Worm (Caenorhabditis elegans): Measurements from ENCODE around the gene R10E4.7.

Gene R10E4.7

ce11 chrIII:4294153-4294862 is at the start of gene R10E4.7, which contains the start of gene nth-1:
Gene R10E4.7, plus strand, starts transcription at chrIII:4294812.
Gene nth-1, minus strand, starts transcription at chrIII:4294253.
- TF ChIP-seq T23F11.4 (GFP tag; optimal IDR thresholded peaks at IDR 0.05) (no peak), tbx-7 (tag; optimal IDR thresholded peaks at IDR 0.05) (no peak), ceh-24 (tag; optimal IDR thresholded peaks at IDR 0.05) (no peak), pha-4 (tag; optimal IDR thresholded peaks at IDR 0.05) (no peak), pag-3 (tag; optimal IDR thresholded peaks at IDR 0.05; ENCODE audit: borderline replicate concordance) (no peak), ceh-31 (tag; optimal IDR thresholded peaks at IDR 0.05) (no peak), fax-1 (tag; optimal IDR thresholded peaks at IDR 0.05) (no peak), elt-4 (tag; optimal IDR thresholded peaks at IDR 0.05) (no peak), mec-3 (tag; optimal IDR thresholded peaks at IDR 0.05; ENCODE audit: borderline replicate concordance) (no peak)

- TF ChIP-seq ceh-18 (tag; optimal IDR thresholded peaks at IDR 0.05) (no peak), hlh-8 (tag; optimal IDR thresholded peaks at IDR 0.05) (no peak), che-1 (tag; optimal IDR thresholded peaks at IDR 0.05) (no peak), rnt-1 (tag; optimal IDR thresholded peaks at IDR 0.05) (no peak), pag-3 (tag; optimal IDR thresholded peaks at IDR 0.05; ENCODE audit: borderline replicate concordance) (no peak), mec-3 (tag; optimal IDR thresholded peaks at IDR 0.05; ENCODE audit: borderline replicate concordance) (no peak), ceh-31 (tag; optimal IDR thresholded peaks at IDR 0.05) (no peak), Y22D7AL.16 (tag; optimal IDR thresholded peaks at IDR 0.05) (no peak), ceh-48 (tag; optimal IDR thresholded peaks at IDR 0.05) (no peak), elt-2 (tag; optimal IDR thresholded peaks at IDR 0.05) (no peak), ama-1 (optimal IDR thresholded peaks at IDR 0.05) (no peak), ztf-16 (tag; optimal IDR thresholded peaks at IDR 0.05) (no peak), tbx-2 (tag; optimal IDR thresholded peaks at IDR 0.05) (no peak), ceh-9 (tag; optimal IDR thresholded peaks at IDR 0.05) (no peak), nhr-232 (tag; optimal IDR thresholded peaks at IDR 0.05) (no peak)
Measured at ce11 chrIII:4247571-4247970, 47.0 kb upstream of the R10E4.7 start, which contains the start of gene Y44F5A.1. Gene Y44F5A.1, minus strand, starts transcription at chrIII:4247671.

ce11 chrIII:4257896-4258295 is 36.7 kb upstream of the R10E4.7 start:
- TF ChIP-seq unc-3 (GFP tag; conservative IDR thresholded peaks at IDR 0.05) (no peak), unc-3 (tag; optimal IDR thresholded peaks at IDR 0.05) (no peak)

ce11 chrIII:4263048-4263447 is 31.6 kb upstream of the R10E4.7 start, which contains the start of gene T08A11.1:
Gene T08A11.1, minus strand, starts transcription at chrIII:4263148.
- TF ChIP-seq fax-1 (tag; optimal IDR thresholded peaks at IDR 0.05) (no peak), pqm-1 (tag; optimal IDR thresholded peaks at IDR 0.05) (no peak), pax-1 (tag; optimal IDR thresholded peaks at IDR 0.05) (no peak), pha-4 (tag; optimal IDR thresholded peaks at IDR 0.05) (no peak), ztf-16 (tag; optimal IDR thresholded peaks at IDR 0.05) (no peak)

- TF ChIP-seq C38D4.7 (GFP tag; optimal IDR thresholded peaks at IDR 0.05) (no peak), Y22D7AL.16 (tag; optimal IDR thresholded peaks at IDR 0.05) (no peak), nhr-11 (tag; optimal IDR thresholded peaks at IDR 0.05) (no peak), ceh-6 (GFP tag; optimal IDR thresholded peaks at IDR 0.05) (no peak), unc-42 (tag; optimal IDR thresholded peaks at IDR 0.05) (no peak), ceh-45 (GFP tag; IDR thresholded peaks at IDR 0.05) (no peak), pat-9 (tag; optimal IDR thresholded peaks at IDR 0.05) (no peak)
Measured at ce11 chrIII:4265892-4266291, 28.7 kb upstream of the R10E4.7 start.

ce11 chrIII:4269220-4269935 is 25.2 kb upstream of the R10E4.7 start, which contains the start of the genes sftb-1 and R10E4.1:
Gene sftb-1, minus strand, starts transcription at chrIII:4269270.
Gene R10E4.1, plus strand, starts transcription at chrIII:4269743.
- TF ChIP-seq ceh-45 (GFP tag; IDR thresholded peaks at IDR 0.05) (no peak), tbx-7 (tag; optimal IDR thresholded peaks at IDR 0.05) (no peak), nfya-1 (tag; optimal IDR thresholded peaks at IDR 0.05) (peak; percentile 55), tbx-2 (tag; optimal IDR thresholded peaks at IDR 0.05) (peak; percentile 31), dve-1 (tag; optimal IDR thresholded peaks at IDR 0.05) (no peak), nhr-232 (tag; optimal IDR thresholded peaks at IDR 0.05) (no peak), unc-42 (tag; optimal IDR thresholded peaks at IDR 0.05) (no peak), ama-1 (optimal IDR thresholded peaks at IDR 0.05) (no peak), unc-55 (GFP tag; optimal IDR thresholded peaks at IDR 0.05) (no peak), ceh-31 (tag; optimal IDR thresholded peaks at IDR 0.05) (peak; percentile 4), ceh-14 (tag; optimal IDR thresholded peaks at IDR 0.05) (peak; percentile 37), sdc-2 (tag; optimal IDR thresholded peaks at IDR 0.05) (no peak), elt-2 (tag; optimal IDR thresholded peaks at IDR 0.05) (peak; percentile 4), madf-2 (tag; optimal IDR thresholded peaks at IDR 0.05) (no peak)

Measured in whole organism, late embryonic.